Worm (Caenorhabditis elegans) whole organism, L1 larva: ENCODE measurements around the gene flp-2.
A peak's percentile ranks its signal among the peaks of the same experiment; 100 is the strongest.

ENCODE experiments used
- C04F5.9 ChIP-seq: sonication (generic microtip); optimal IDR thresholded peaks from 2 replicates; lab custom pipeline; 2016; ENCODE audit warnings: missing genetic modification characterization, missing compliant biosample characterization
- C16A3.4 ChIP-seq: fragments of 150-350 bp; optimal IDR thresholded peaks from 2 replicates; lab custom pipeline; 2014; ENCODE audit warnings: missing biosample characterization, missing genetic modification characterization
- C34B4.2 ChIP-seq: sonication (generic microtip); optimal IDR thresholded peaks from 2 replicates; lab custom pipeline; 2017; ENCODE audit warnings: mild to moderate bottlenecking, missing genetic modification characterization, missing compliant biosample characterization
- F16B12.6 ChIP-seq: fragments of 150-350 bp; optimal IDR thresholded peaks from 2 replicates; lab custom pipeline; 2014; ENCODE audit warnings: missing biosample characterization, missing genetic modification characterization
- aha-1 ChIP-seq: fragments of 150-350 bp; optimal IDR thresholded peaks from 2 replicates; lab custom pipeline; 2014; ENCODE audit warnings: missing biosample characterization, missing genetic modification characterization
- aly-2 ChIP-seq: fragments of 150-350 bp; optimal IDR thresholded peaks from 2 replicates; lab custom pipeline; 2014; ENCODE audit warnings: missing biosample characterization, missing genetic modification characterization
- ama-1 ChIP-seq: fragments of 150-350 bp; optimal IDR thresholded peaks from 2 replicates; lab custom pipeline; 2014
- ceh-8 ChIP-seq: fragments of 200-800 bp; sonication (Bioruptor generic); optimal IDR thresholded peaks from 2 replicates; lab custom pipeline; 2018; ENCODE audit warnings: mild to moderate bottlenecking, missing genetic modification characterization, moderate library complexity, missing compliant biosample characterization
- ceh-82 ChIP-seq, 3 experiments: fragments of 150-350 bp in 1 of 3; sonication (generic microtip) in 2 of 3; optimal IDR thresholded peaks; 2 replicates each; lab custom pipeline; 2014 to 2017; ENCODE audit warnings: missing biosample characterization in 3 of 3, missing genetic modification characterization in 3 of 3
- dsc-1 ChIP-seq: sonication (generic microtip); optimal IDR thresholded peaks from 2 replicates; lab custom pipeline; 2016; ENCODE audit warnings: mild to moderate bottlenecking, missing genetic modification characterization, missing compliant biosample characterization
- efl-1 ChIP-seq, 4 experiments: fragments of 150-350 bp; optimal IDR thresholded peaks in 3 of 4; peaks in 1 of 4; 1 replicate in 1 of 4; 2 replicates in 3 of 4; lab custom pipeline; 2014; ENCODE audit warnings: missing biosample characterization in 2 of 4, missing genetic modification characterization in 2 of 4, missing genetic modification reagents in 2 of 4
- elt-3 ChIP-seq, 6 experiments: fragments of 150-350 bp in 1 of 6; sonication (generic microtip); optimal IDR thresholded peaks; 2 replicates each; lab custom pipeline; 2017 to 2018; ENCODE audit warnings: missing biosample characterization in 6 of 6, missing genetic modification characterization in 6 of 6, inconsistent platforms in 1 of 6
- ets-5 ChIP-seq: fragments of 200-800 bp; sonication (Bioruptor generic); IDR thresholded peaks from 2 replicates; pipeline ENCODE4 v1.3.6; 2022; ENCODE audit warnings: missing genetic modification characterization, missing compliant biosample characterization
- fkh-10 ChIP-seq: sonication (generic microtip); optimal IDR thresholded peaks from 2 replicates; lab custom pipeline; 2017; ENCODE audit warnings: missing biosample characterization, missing genetic modification reagents, missing genetic modification characterization
- fkh-4 ChIP-seq: sonication (generic microtip); optimal IDR thresholded peaks from 2 replicates; lab custom pipeline; 2016; ENCODE audit warnings: missing compliant biosample characterization, missing genetic modification characterization, borderline replicate concordance
- fkh-8 ChIP-seq: sonication (generic microtip); optimal IDR thresholded peaks from 2 replicates; lab custom pipeline; 2016; ENCODE audit warnings: mild to moderate bottlenecking, missing genetic modification characterization, missing compliant biosample characterization
- fos-1 ChIP-seq: fragments of 150-350 bp; optimal IDR thresholded peaks from 2 replicates; lab custom pipeline; 2014; ENCODE audit warnings: missing biosample characterization, missing genetic modification characterization
- hlh-17 ChIP-seq: fragments of 200-800 bp; sonication (Bioruptor generic); optimal IDR thresholded peaks from 2 replicates; lab custom pipeline; 2018; ENCODE audit warnings: missing genetic modification characterization, mild to moderate bottlenecking, missing compliant biosample characterization, moderate library complexity, borderline replicate concordance
- hpl-2 ChIP-seq: fragments of 150-350 bp; optimal IDR thresholded peaks from 2 replicates; lab custom pipeline; 2014; ENCODE audit warnings: missing biosample characterization, missing genetic modification reagents, missing genetic modification characterization
- isw-1 ChIP-seq: fragments of 200-800 bp; sonication (Bioruptor generic); IDR thresholded peaks from 2 replicates; pipeline ENCODE4 v1.3.6; 2022; ENCODE audit warnings: missing genetic modification characterization, missing compliant biosample characterization
- jun-1 ChIP-seq: fragments of 150-350 bp; optimal IDR thresholded peaks from 2 replicates; lab custom pipeline; 2014; ENCODE audit warnings: missing biosample characterization, missing genetic modification reagents, missing genetic modification characterization
- lin-15B ChIP-seq: fragments of 150-350 bp; sonication (generic microtip); optimal IDR thresholded peaks from 3 replicates; lab custom pipeline; 2014; ENCODE audit warnings: missing biosample characterization, missing genetic modification characterization
- lin-35 ChIP-seq, 2 experiments: fragments of 150-350 bp; optimal IDR thresholded peaks; 2 replicates each; lab custom pipeline; 2014; ENCODE audit warnings: missing biosample characterization in 2 of 2, missing genetic modification characterization in 2 of 2, missing genetic modification reagents in 2 of 2
- lin-39 ChIP-seq: fragments of 150-350 bp; optimal IDR thresholded peaks from 2 replicates; lab custom pipeline; 2014; ENCODE audit warnings: missing biosample characterization, missing genetic modification reagents, missing genetic modification characterization
- lir-3 ChIP-seq: sonication (generic microtip); optimal IDR thresholded peaks from 2 replicates; lab custom pipeline; 2016; ENCODE audit warnings: mild to moderate bottlenecking, missing genetic modification characterization, moderate library complexity, missing compliant biosample characterization; ENCODE audit not compliant: poor library complexity
- mab-9 ChIP-seq: fragments of 200-800 bp; sonication (Bioruptor generic); IDR thresholded peaks from 2 replicates; pipeline ENCODE4 v1.3.6; 2022; ENCODE audit warnings: missing genetic modification reagents, missing genetic modification characterization, missing compliant biosample characterization
- mdl-1 ChIP-seq, 2 experiments: fragments of 150-350 bp; optimal IDR thresholded peaks; 2 replicates each; lab custom pipeline; 2014 to 2017; ENCODE audit warnings: missing biosample characterization in 2 of 2, missing genetic modification characterization in 2 of 2, inconsistent platforms in 1 of 2
- mep-1 ChIP-seq: fragments of 150-350 bp; optimal IDR thresholded peaks from 2 replicates; lab custom pipeline; 2014; ENCODE audit warnings: missing biosample characterization, missing genetic modification characterization
- nhr-12 ChIP-seq: sonication (generic microtip); optimal IDR thresholded peaks from 2 replicates; lab custom pipeline; 2017; ENCODE audit warnings: missing biosample characterization, missing genetic modification characterization
- nhr-19 ChIP-seq: fragments of 200-800 bp; sonication (Bioruptor generic); conservative IDR thresholded peaks from 2 replicates; pipeline ENCODE4 v1.3.6; 2022; ENCODE audit warnings: missing genetic modification characterization, missing compliant biosample characterization
- nhr-20 ChIP-seq: sonication (generic microtip); optimal IDR thresholded peaks from 2 replicates; lab custom pipeline; 2016; ENCODE audit warnings: mild to moderate bottlenecking, missing genetic modification characterization, missing compliant biosample characterization
- nhr-28 ChIP-seq: fragments of 150-350 bp; optimal IDR thresholded peaks from 2 replicates; lab custom pipeline; 2014; ENCODE audit warnings: missing biosample characterization, missing genetic modification characterization
- nhr-47 ChIP-seq: sonication (generic microtip); optimal IDR thresholded peaks from 2 replicates; lab custom pipeline; 2016; ENCODE audit warnings: mild to moderate bottlenecking, missing genetic modification characterization, moderate library complexity, missing compliant biosample characterization
- nhr-76 ChIP-seq: sonication (generic microtip); optimal IDR thresholded peaks from 2 replicates; lab custom pipeline; 2017; ENCODE audit warnings: missing biosample characterization, missing genetic modification characterization
- nhr-77 ChIP-seq: fragments of 150-350 bp; optimal IDR thresholded peaks from 2 replicates; lab custom pipeline; 2014; ENCODE audit warnings: missing biosample characterization, missing genetic modification characterization
- nhr-90 ChIP-seq: sonication (generic microtip); optimal IDR thresholded peaks from 2 replicates; lab custom pipeline; 2016; ENCODE audit warnings: mild to moderate bottlenecking, missing genetic modification characterization, missing compliant biosample characterization; ENCODE audit not compliant: poor library complexity
- pag-3 ChIP-seq: sonication (generic microtip); optimal IDR thresholded peaks from 2 replicates; lab custom pipeline; 2017; ENCODE audit warnings: missing genetic modification characterization, mild to moderate bottlenecking, missing compliant biosample characterization, antibody characterized with exemption, borderline replicate concordance; ENCODE audit not compliant: insufficient read depth
- pax-3 ChIP-seq: fragments of 200-800 bp; sonication (Bioruptor generic); optimal IDR thresholded peaks from 2 replicates; lab custom pipeline; 2018; ENCODE audit warnings: mild to moderate bottlenecking, missing genetic modification characterization, moderate library complexity, missing compliant biosample characterization
- pqm-1 ChIP-seq: sonication (generic microtip); optimal IDR thresholded peaks from 3 replicates; lab custom pipeline; 2017; ENCODE audit warnings: missing biosample characterization, missing genetic modification characterization
- snu-23 ChIP-seq: sonication (generic microtip); optimal IDR thresholded peaks from 2 replicates; lab custom pipeline; 2016; ENCODE audit warnings: missing genetic modification characterization, missing compliant biosample characterization
- sox-4 ChIP-seq: sonication (generic microtip); optimal IDR thresholded peaks from 2 replicates; lab custom pipeline; 2016; ENCODE audit warnings: missing genetic modification characterization, missing compliant biosample characterization
- sptf-1 ChIP-seq: fragments of 150-350 bp; optimal IDR thresholded peaks from 2 replicates; lab custom pipeline; 2014; ENCODE audit warnings: missing biosample characterization, missing genetic modification characterization
- sup-37 ChIP-seq: fragments of 200-800 bp; sonication (Bioruptor generic); optimal IDR thresholded peaks from 2 replicates; lab custom pipeline; 2018; ENCODE audit warnings: mild to moderate bottlenecking, missing genetic modification characterization, missing compliant biosample characterization
- swsn-7 ChIP-seq: sonication (generic microtip); optimal IDR thresholded peaks from 2 replicates; lab custom pipeline; 2016; ENCODE audit warnings: missing genetic modification characterization, missing compliant biosample characterization
- tbx-2 ChIP-seq: sonication (generic microtip); optimal IDR thresholded peaks from 2 replicates; lab custom pipeline; 2016; ENCODE audit warnings: missing genetic modification characterization, missing compliant biosample characterization
- tlp-1 ChIP-seq: fragments of 150-350 bp; optimal IDR thresholded peaks from 2 replicates; lab custom pipeline; 2014; ENCODE audit warnings: missing biosample characterization, missing genetic modification characterization
- unc-130 ChIP-seq: fragments of 150-350 bp; optimal IDR thresholded peaks from 2 replicates; lab custom pipeline; 2017; ENCODE audit warnings: missing biosample characterization, missing genetic modification characterization, inconsistent platforms
- unc-30 ChIP-seq: sonication (generic microtip); optimal IDR thresholded peaks from 2 replicates; lab custom pipeline; 2017; ENCODE audit warnings: missing biosample characterization, missing genetic modification characterization
- vab-15 ChIP-seq: sonication (generic microtip); optimal IDR thresholded peaks from 2 replicates; lab custom pipeline; 2017; ENCODE audit warnings: missing genotype, mild to moderate bottlenecking, missing genetic modification characterization, missing compliant biosample characterization
- zip-4 ChIP-seq: fragments of 200-800 bp; sonication (Bioruptor generic); optimal IDR thresholded peaks from 2 replicates; lab custom pipeline; 2018; ENCODE audit warnings: mild to moderate bottlenecking, missing genetic modification characterization, moderate library complexity, missing compliant biosample characterization
- ztf-4 ChIP-seq: fragments of 150-350 bp; optimal IDR thresholded peaks from 2 replicates; lab custom pipeline; 2014; ENCODE audit warnings: missing biosample characterization, missing genetic modification characterization

flp-2 gene

ce11 chrX:10095145-10095544 is at the start of gene flp-2:
Gene flp-2 (minus strand): TSS chrX:10095245.
- no peak for TF ChIP-seq ceh-8 (GFP tag; lab: Kevin White, UChicago)
- no peak for TF ChIP-seq nhr-19 (GFP tag; lab: Robert Waterston, UW)
- TF ChIP-seq jun-1: no peak

- no peak for TF ChIP-seq efl-1 (optimal IDR thresholded peaks at IDR 0.05; lab: Kevin White, UChicago)
- TF ChIP-seq efl-1 (GFP tag; optimal IDR thresholded peaks at IDR 0.05 in 1 of 2; lab: Kevin White, UChicago): peak in 1 of 2 experiments; percentile 84
- TF ChIP-seq nhr-20: peak; percentile 73
- no peak for TF ChIP-seq tlp-1 (tag; lab: Kevin White, UChicago)
- no peak for TF ChIP-seq zip-4 (GFP tag; lab: Kevin White, UChicago)
- TF ChIP-seq fkh-10 (GFP tag; lab: Kevin White, UChicago): no peak
- TF ChIP-seq fkh-4: no peak
- no peak for TF ChIP-seq elt-3 (tag; optimal IDR thresholded peaks at IDR 0.05; lab: Kevin White, UChicago)
- TF ChIP-seq aha-1 (tag; lab: Kevin White, UChicago): no peak
- TF ChIP-seq nhr-77 (tag; lab: Kevin White, UChicago): no peak
- TF ChIP-seq swsn-7 (tag; lab: Kevin White, UChicago): no peak
- no peak for TF ChIP-seq nhr-12 (tag; lab: Kevin White, UChicago)
- no peak for TF ChIP-seq lin-39 (tag; lab: Kevin White, UChicago)
- peak; percentile 31 for TF ChIP-seq jun-1
- no peak for TF ChIP-seq nhr-76 (tag; lab: Kevin White, UChicago)
- no peak for TF ChIP-seq pax-3 (tag; lab: Kevin White, UChicago)
- TF ChIP-seq ama-1 (lab: Kevin White, UChicago): no peak
- TF ChIP-seq isw-1 (GFP tag; lab: Robert Waterston, UW): no peak
- TF ChIP-seq hpl-2: no peak
- peak; percentile 44 for TF ChIP-seq nhr-90 (tag; lab: Kevin White, UChicago)
- no peak for TF ChIP-seq dsc-1
- TF ChIP-seq hlh-17 (GFP tag; lab: Kevin White, UChicago): no peak
- no peak for TF ChIP-seq sptf-1 (tag; lab: Kevin White, UChicago)
- no peak for TF ChIP-seq F16B12.6 (tag; lab: Kevin White, UChicago)
- no peak for TF ChIP-seq ets-5 (GFP tag; lab: Robert Waterston, UW)
- TF ChIP-seq ceh-82 (tag; optimal IDR thresholded peaks at IDR 0.05; lab: Kevin White, UChicago): no peak
- no peak for TF ChIP-seq sox-4
- TF ChIP-seq sup-37: no peak
- TF ChIP-seq lir-3 (tag; lab: Kevin White, UChicago): no peak
- TF ChIP-seq tbx-2 (tag; lab: Kevin White, UChicago): no peak
- no peak for TF ChIP-seq mab-9 (GFP tag; lab: Robert Waterston, UW)
- no peak for TF ChIP-seq nhr-28 (tag; lab: Kevin White, UChicago)
- TF ChIP-seq aly-2 (tag; lab: Kevin White, UChicago): no peak
- no peak for TF ChIP-seq pag-3 (tag; lab: Kevin White, UChicago)
- TF ChIP-seq nhr-47 (tag; lab: Kevin White, UChicago): no peak
- no peak for TF ChIP-seq ztf-4
- TF ChIP-seq vab-15 (tag; lab: Kevin White, UChicago): no peak
- TF ChIP-seq lin-35 (GFP tag; optimal IDR thresholded peaks at IDR 0.05; lab: Kevin White, UChicago): peak in 1 of 2 experiments; percentile 55
- TF ChIP-seq C34B4.2 (tag; lab: Kevin White, UChicago): no peak
- peak; percentile 53 for TF ChIP-seq nhr-19 (GFP tag; lab: Robert Waterston, UW)
- TF ChIP-seq C16A3.4 (tag; lab: Kevin White, UChicago): no peak
- TF ChIP-seq unc-130: no peak
- TF ChIP-seq fkh-8 (tag; lab: Kevin White, UChicago): no peak
- no peak for TF ChIP-seq mep-1 (tag; lab: Kevin White, UChicago)
- TF ChIP-seq mdl-1 (tag; optimal IDR thresholded peaks at IDR 0.05; lab: Kevin White, UChicago): no peak
- TF ChIP-seq pqm-1 (tag; lab: Kevin White, UChicago): peak; percentile 11
- TF ChIP-seq lin-15B (tag; lab: Kevin White, UChicago): no peak
- TF ChIP-seq C04F5.9 (tag; lab: Kevin White, UChicago): no peak
- TF ChIP-seq snu-23 (GFP tag; lab: Kevin White, UChicago): no peak
- no peak for TF ChIP-seq unc-30
- no peak for TF ChIP-seq fos-1 (tag; lab: Kevin White, UChicago)
Observed at ce11 chrX:10141963-10142431, 47.0 kb upstream of the flp-2 start, which contains the start of gene oac-14. Gene oac-14 (minus strand): TSS chrX:10142013.
